Fruit fly (Drosophila melanogaster) whole organism, embryonic: Measurements from ENCODE around the gene CG32436.
A peak's percentile ranks its signal among the peaks of the same experiment; 100 is the strongest.

Source experiments
- Bgb ChIP-seq: fragments of 200-800 bp; sonication (Bioruptor generic); IDR thresholded peaks from 2 replicates; pipeline ENCODE4 v1.3.6; 2022; ENCODE audit warnings: missing biosample characterization, missing genetic modification characterization; ENCODE audit not compliant: partially characterized antibody
- BtbVII ChIP-seq: fragments of 200-800 bp; sonication (Bioruptor generic); optimal IDR thresholded peaks from 3 replicates; lab custom pipeline; 2017; ENCODE audit warnings: missing biosample characterization, mild to moderate bottlenecking, missing genetic modification characterization
- CG10267 ChIP-seq: fragments of 200-800 bp; sonication (Bioruptor generic); optimal IDR thresholded peaks from 2 replicates; lab custom pipeline; 2018; ENCODE audit warnings: missing biosample characterization, mild to moderate bottlenecking, missing genetic modification characterization, moderate library complexity
- CG11695 ChIP-seq: fragments of 200-800 bp; sonication (Bioruptor generic); IDR thresholded peaks from 3 replicates; pipeline ENCODE4 v1.3.6; 2022; ENCODE audit warnings: missing biosample characterization, missing genetic modification characterization
- CG11696 ChIP-seq: fragments of 200-800 bp; sonication (Bioruptor generic); IDR thresholded peaks from 2 replicates; pipeline ENCODE4 v1.3.6; 2022; ENCODE audit warnings: missing biosample characterization, missing genetic modification characterization
- CG12299 ChIP-seq: fragments of 200-800 bp; sonication (Bioruptor generic); optimal IDR thresholded peaks from 2 replicates; lab custom pipeline; 2018; ENCODE audit warnings: missing biosample characterization, mild to moderate bottlenecking, missing genetic modification characterization
- CG12769 ChIP-seq: fragments of 200-800 bp; sonication (Bioruptor generic); optimal IDR thresholded peaks from 2 replicates; lab custom pipeline; 2019; ENCODE audit warnings: missing biosample characterization, mild to moderate bottlenecking, missing genetic modification characterization, moderate library complexity
- CG13287 ChIP-seq: fragments of 200-800 bp; sonication (Bioruptor generic); IDR thresholded peaks from 2 replicates; pipeline ENCODE4 v1.3.6; 2022; ENCODE audit warnings: missing biosample characterization, missing genetic modification characterization; ENCODE audit not compliant: partially characterized antibody
- CG13296 ChIP-seq: fragments of 200-800 bp; sonication (Bioruptor generic); optimal IDR thresholded peaks from 3 replicates; lab custom pipeline; 2018; ENCODE audit warnings: missing biosample characterization, mild to moderate bottlenecking, missing genetic modification characterization
- CG13624 ChIP-seq: fragments of 200-800 bp; sonication (Bioruptor generic); optimal IDR thresholded peaks from 2 replicates; lab custom pipeline; 2016; ENCODE audit warnings: missing biosample characterization, missing genetic modification characterization
- CG14860 ChIP-seq: fragments of 200-800 bp; sonication (Bioruptor generic); IDR thresholded peaks from 3 replicates; pipeline ENCODE4 v1.3.6; 2022; ENCODE audit warnings: missing biosample characterization, missing genetic modification characterization; ENCODE audit not compliant: partially characterized antibody
- CG14965 ChIP-seq: fragments of 200-800 bp; sonication (Bioruptor generic); optimal IDR thresholded peaks from 2 replicates; lab custom pipeline; 2016; ENCODE audit warnings: missing biosample characterization, missing genetic modification characterization, borderline replicate concordance
- CG15011 ChIP-seq: fragments of 200-800 bp; sonication (Bioruptor generic); optimal IDR thresholded peaks from 3 replicates; lab custom pipeline; 2018; ENCODE audit warnings: missing biosample characterization, mild to moderate bottlenecking, missing genetic modification characterization
- CG15269 ChIP-seq: fragments of 200-800 bp; sonication (Bioruptor generic); optimal IDR thresholded peaks from 2 replicates; lab custom pipeline; 2018; ENCODE audit warnings: missing biosample characterization, mild to moderate bottlenecking, missing genetic modification characterization, moderate library complexity
- CG17568 ChIP-seq: fragments of 200-800 bp; sonication (Bioruptor generic); optimal IDR thresholded peaks from 2 replicates; lab custom pipeline; 2018; ENCODE audit warnings: missing biosample characterization, mild to moderate bottlenecking, missing genetic modification characterization, moderate library complexity
- CG32532 ChIP-seq: fragments of 200-800 bp; sonication (Bioruptor generic); IDR thresholded peaks from 2 replicates; pipeline ENCODE4 v1.3.6; 2022; ENCODE audit warnings: missing biosample characterization, missing genetic modification characterization
- CG3407 ChIP-seq: fragments of 200-800 bp; sonication (Bioruptor generic); optimal IDR thresholded peaks from 2 replicates; lab custom pipeline; 2018; ENCODE audit warnings: missing biosample characterization, mild to moderate bottlenecking, missing genetic modification characterization
- CG7745 ChIP-seq: fragments of 200-800 bp; sonication (Bioruptor generic); optimal IDR thresholded peaks from 2 replicates; lab custom pipeline; 2018; ENCODE audit warnings: missing biosample characterization, mild to moderate bottlenecking, missing genetic modification characterization, moderate library complexity
- CG8359 ChIP-seq: fragments of 200-800 bp; sonication (Bioruptor generic); optimal IDR thresholded peaks from 2 replicates; lab custom pipeline; 2017; ENCODE audit warnings: missing biosample characterization, mild to moderate bottlenecking, missing genetic modification characterization, borderline replicate concordance
- CG8944 ChIP-seq: fragments of 200-800 bp; sonication (Bioruptor generic); optimal IDR thresholded peaks from 3 replicates; lab custom pipeline; 2016; ENCODE audit warnings: missing biosample characterization, missing genetic modification characterization
- CoRest ChIP-seq: fragments of 200-800 bp; sonication (Bioruptor generic); optimal IDR thresholded peaks from 3 replicates; lab custom pipeline; 2018; ENCODE audit warnings: missing biosample characterization, mild to moderate bottlenecking, missing genetic modification characterization, moderate library complexity
- Dad ChIP-seq: fragments of 200-800 bp; sonication (Bioruptor generic); optimal IDR thresholded peaks from 3 replicates; lab custom pipeline; 2016; ENCODE audit warnings: missing biosample characterization, missing genetic modification characterization
- Deaf1 ChIP-seq: fragments of 200-800 bp; optimal IDR thresholded peaks from 3 replicates; lab custom pipeline; 2019; ENCODE audit warnings: missing biosample characterization, mild to moderate bottlenecking, missing genetic modification characterization, moderate library complexity
- Dref ChIP-seq: fragments of 200-800 bp; sonication (Bioruptor generic); IDR thresholded peaks from 2 replicates; pipeline ENCODE4 v1.3.6; 2022; ENCODE audit warnings: missing biosample characterization, missing genetic modification characterization
- H2.0 ChIP-seq: fragments of 200-800 bp; sonication (Bioruptor generic); IDR thresholded peaks from 2 replicates; pipeline ENCODE4 v1.3.6; 2022; ENCODE audit warnings: missing biosample characterization, missing genetic modification characterization
- HLH3B ChIP-seq: fragments of 200-800 bp; sonication (Bioruptor generic); IDR thresholded peaks from 2 replicates; pipeline ENCODE4 v1.3.6; 2022; ENCODE audit warnings: missing biosample characterization, missing genetic modification characterization
- Mrtf ChIP-seq: fragments of 200-800 bp; sonication (Bioruptor generic); IDR thresholded peaks from 3 replicates; pipeline ENCODE4 v1.3.6; 2022; ENCODE audit warnings: missing biosample characterization, missing genetic modification characterization
- Optix ChIP-seq: fragments of 200-800 bp; sonication (Bioruptor generic); IDR thresholded peaks from 3 replicates; pipeline ENCODE4 v1.3.6; 2022; ENCODE audit warnings: missing biosample characterization, missing genetic modification characterization
- Pdp1 ChIP-seq, 2 experiments: fragments of 200-800 bp; sonication (Bioruptor generic); optimal IDR thresholded peaks; 3 replicates each; lab custom pipeline; 2016; ENCODE audit warnings: missing biosample characterization in 2 of 2, missing genetic modification characterization in 2 of 2, mild to moderate bottlenecking in 1 of 2, moderate library complexity in 1 of 2
- Scr ChIP-seq: fragments of 200-800 bp; sonication (Bioruptor generic); IDR thresholded peaks from 2 replicates; pipeline ENCODE4 v1.3.6; 2022; ENCODE audit warnings: missing biosample characterization, missing genetic modification characterization; ENCODE audit not compliant: partially characterized antibody
- Ssrp ChIP-seq: fragments of 200-800 bp; sonication (Bioruptor generic); optimal IDR thresholded peaks from 2 replicates; lab custom pipeline; 2018; ENCODE audit warnings: missing biosample characterization, mild to moderate bottlenecking, missing genetic modification characterization, moderate library complexity
- Trl ChIP-seq, 3 experiments: fragments of >200 bp in 2 of 3; fragments of 200-800 bp in 1 of 3; sonication (Bioruptor generic) in 1 of 3; optimal IDR thresholded peaks; 2 replicates in 1 of 3; 3 replicates in 2 of 3; lab custom pipeline; 2016 to 2017; ENCODE audit warnings: missing biosample characterization in 1 of 3, missing genetic modification characterization in 1 of 3
- Xbp1 ChIP-seq: fragments of 200-800 bp; sonication (Bioruptor generic); optimal IDR thresholded peaks from 3 replicates; lab custom pipeline; 2016; ENCODE audit warnings: missing biosample characterization, mild to moderate bottlenecking, missing genetic modification characterization
- ase ChIP-seq: fragments of 200-800 bp; sonication (Bioruptor generic); IDR thresholded peaks from 3 replicates; pipeline ENCODE4 v1.3.6; 2022; ENCODE audit warnings: missing biosample characterization, missing genetic modification characterization
- ato ChIP-seq: fragments of 200-800 bp; sonication (Bioruptor generic); IDR thresholded peaks from 2 replicates; pipeline ENCODE4 v1.3.6; 2022; ENCODE audit warnings: missing biosample characterization, missing genetic modification characterization; ENCODE audit not compliant: partially characterized antibody
- chinmo ChIP-seq: fragments of 200-800 bp; sonication (Bioruptor generic); IDR thresholded peaks from 4 replicates; pipeline ENCODE4 v1.3.6; 2022; ENCODE audit warnings: missing biosample characterization, missing genetic modification characterization; ENCODE audit not compliant: partially characterized antibody
- emc ChIP-seq: fragments of 200-800 bp; sonication (Bioruptor generic); optimal IDR thresholded peaks from 2 replicates; lab custom pipeline; 2016; ENCODE audit warnings: missing biosample characterization, missing genetic modification characterization
- ewg ChIP-seq: fragments of 200-800 bp; sonication (Bioruptor generic); optimal IDR thresholded peaks from 3 replicates; lab custom pipeline; 2017; ENCODE audit warnings: mild to moderate bottlenecking, missing biosample characterization, missing genetic modification reagents, missing genetic modification characterization
- ftz-f1 ChIP-seq: fragments of 200-800 bp; sonication (Bioruptor generic); optimal IDR thresholded peaks from 2 replicates; lab custom pipeline; 2016; ENCODE audit warnings: missing biosample characterization, missing genetic modification characterization
- her ChIP-seq: fragments of 200-800 bp; sonication (Bioruptor generic); optimal IDR thresholded peaks from 2 replicates; lab custom pipeline; 2016; ENCODE audit warnings: missing biosample characterization, missing genetic modification characterization
- hkb ChIP-seq, 2 experiments: fragments of 200-800 bp in 1 of 2; fragments of >200 bp in 1 of 2; sonication (Bioruptor generic) in 1 of 2; IDR thresholded peaks in 1 of 2; optimal IDR thresholded peaks in 1 of 2; 2 replicates each; pipeline versions ENCODE4 v1.3.6 to Lab custom; 2017 to 2022; ENCODE audit warnings: missing biosample characterization in 1 of 2, missing genetic modification characterization in 1 of 2
- mam ChIP-seq: fragments of 200-800 bp; sonication (Bioruptor generic); optimal IDR thresholded peaks from 3 replicates; lab custom pipeline; 2016; ENCODE audit warnings: missing biosample characterization, missing genetic modification characterization
- pan ChIP-seq, 4 experiments: fragments of >200 bp in 3 of 4; fragments of 200-800 bp in 1 of 4; sonication (Bioruptor generic) in 1 of 4; optimal IDR thresholded peaks in 3 of 4; IDR thresholded peaks in 1 of 4; 2 replicates each; pipeline versions ENCODE4 v1.3.6 to Lab custom; 2017 to 2022; ENCODE audit warnings: missing biosample characterization in 2 of 4, missing genetic modification characterization in 2 of 4, mixed read lengths in 1 of 4
- rib ChIP-seq: fragments of 200-800 bp; sonication (Bioruptor generic); IDR thresholded peaks from 2 replicates; pipeline ENCODE4 v1.3.6; 2022; ENCODE audit warnings: missing biosample characterization, missing genetic modification characterization
- sr ChIP-seq: fragments of 200-800 bp; sonication (Bioruptor generic); IDR thresholded peaks from 3 replicates; pipeline ENCODE4 v1.3.6; 2022; ENCODE audit warnings: missing biosample characterization, missing genetic modification characterization
- tgo ChIP-seq: fragments of 200-800 bp; sonication (Bioruptor generic); IDR thresholded peaks from 3 replicates; pipeline ENCODE4 v1.3.6; 2022; ENCODE audit warnings: missing biosample characterization, missing genetic modification characterization
- ttk ChIP-seq: fragments of 200-800 bp; sonication (Bioruptor generic); IDR thresholded peaks from 2 replicates; pipeline ENCODE4 v2.1.2; 2022; ENCODE audit warnings: missing biosample characterization, missing genetic modification characterization

CG32436 gene

DNA sequence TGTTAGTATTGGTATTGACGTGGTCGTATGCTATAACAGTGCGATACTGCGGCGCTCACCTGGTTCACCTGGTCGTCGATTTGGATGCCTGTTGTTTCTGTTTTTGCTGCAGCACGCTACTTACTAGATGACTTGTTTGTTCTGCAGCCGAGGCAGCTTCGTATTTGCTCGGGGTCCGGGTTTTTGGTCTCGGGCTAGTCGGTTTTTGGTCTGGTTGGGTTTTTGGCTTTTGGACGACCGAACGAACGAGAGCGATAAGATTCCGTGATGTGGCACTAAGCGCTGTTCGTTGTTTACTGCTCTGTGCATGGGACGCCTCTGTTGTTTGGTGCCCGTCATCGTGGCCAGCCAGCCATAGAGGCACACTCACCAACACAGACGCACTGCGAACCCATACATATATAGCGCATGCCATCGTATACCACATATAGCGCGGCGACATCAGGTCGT lies 5.2 kb downstream of the CG32436 start, which contains the start of gene ebd2 (continued):
- TF ChIP-seq CG8359 (GFP tag; lab: Kevin White, UChicago) = no peak
- TF ChIP-seq CG11695 (GFP tag; lab: Robert Waterston, UW) = no peak
- 0 out of 3 replicates have a peak, but pooled peaks have one; percentile 4 for TF ChIP-seq sr (GFP tag; lab: Robert Waterston, UW)
- TF ChIP-seq CG11696 (GFP tag; lab: Robert Waterston, UW) = no peak
- no peak for TF ChIP-seq rib
- peak; percentile 59 for TF ChIP-seq BtbVII (GFP tag; lab: Kevin White, UChicago)
- TF ChIP-seq ewg = no peak
- TF ChIP-seq ttk (GFP tag; lab: Robert Waterston, UW) = no peak
- no peak for TF ChIP-seq CG15011 (GFP tag; lab: Kevin White, UChicago)
- TF ChIP-seq CG3407 (GFP tag; lab: Kevin White, UChicago) = no peak
- no peak for TF ChIP-seq Optix (GFP tag; lab: Robert Waterston, UW)
- TF ChIP-seq ftz-f1 (GFP tag; lab: Kevin White, UChicago) = peak; percentile 48
- 0 out of 2 replicates have a peak, but pooled peaks have one; percentile 1 for TF ChIP-seq Dref (GFP tag; lab: Robert Waterston, UW)
- TF ChIP-seq Xbp1 (GFP tag; lab: Kevin White, UChicago) = peak; percentile 21
- TF ChIP-seq chinmo (GFP tag; lab: Robert Waterston, UW) = peak; percentile 91; the same call in 3 of the 4 replicates
- TF ChIP-seq her (GFP tag; lab: Kevin White, UChicago) = peak; percentile 58
- no peak for TF ChIP-seq Ssrp (tag; lab: Kevin White, UChicago)
- peak in 1 of 2 experiments; percentile 2 for TF ChIP-seq Trl (optimal IDR thresholded peaks at IDR 0.05; lab: Kevin White, UChicago)
- TF ChIP-seq Trl (GFP tag; optimal IDR thresholded peaks at IDR 0.05; lab: Kevin White, UChicago) = no peak
- peak; percentile 44 for TF ChIP-seq CG17568 (GFP tag; lab: Kevin White, UChicago)
- peak; percentile 27 for TF ChIP-seq Dad (GFP tag; lab: Kevin White, UChicago)
- TF ChIP-seq H2.0 = no peak
- TF ChIP-seq CG10267 = no peak
- peak; percentile 21 for TF ChIP-seq CG13296 (GFP tag; lab: Kevin White, UChicago)
- TF ChIP-seq CG13287 (GFP tag; lab: Robert Waterston, UW) = peak; percentile 30; the same call in 1 of the 2 replicates
- TF ChIP-seq CG13624 = peak; percentile 48
- peak in 1 of 2 experiments; percentile 71 for TF ChIP-seq Pdp1 (GFP tag; optimal IDR thresholded peaks at IDR 0.05; lab: Kevin White, UChicago)
- 0 out of 2 replicates have a peak, but pooled peaks have one; percentile 21 for TF ChIP-seq Scr
- 0 out of 2 replicates have a peak, but pooled peaks have one; percentile 43 for TF ChIP-seq HLH3B
- TF ChIP-seq CoRest (tag; lab: Kevin White, UChicago) = peak; percentile 6
- peak; percentile 4 for TF ChIP-seq emc (GFP tag; lab: Kevin White, UChicago)
- 0 out of 2 replicates have a peak, but pooled peaks have one; percentile 5 for TF ChIP-seq Bgb (GFP tag; lab: Robert Waterston, UW)
- TF ChIP-seq CG7745 (tag; lab: Kevin White, UChicago) = no peak
- TF ChIP-seq Deaf1 = peak; percentile 99
- TF ChIP-seq CG32532 (GFP tag; lab: Robert Waterston, UW) = peak; percentile 31; the same call in 1 of the 2 replicates
- no peak for TF ChIP-seq tgo (GFP tag; lab: Robert Waterston, UW)
- no peak for TF ChIP-seq mam (GFP tag; lab: Kevin White, UChicago)
- no peak for TF ChIP-seq hkb (optimal IDR thresholded peaks at IDR 0.05; lab: Kevin White, UChicago)
- TF ChIP-seq hkb (GFP tag; IDR thresholded peaks at IDR 0.05; lab: Robert Waterston, UW) = peak; percentile 6; the same call in 1 of the 2 replicates
- no peak for TF ChIP-seq pan (optimal IDR thresholded peaks at IDR 0.05; lab: Kevin White, UChicago)
- TF ChIP-seq pan (GFP tag; optimal IDR thresholded peaks at IDR 0.05 in 1 of 2, IDR thresholded peaks at IDR 0.05 in 1 of 2) = no peak
- TF ChIP-seq CG12769 (tag; lab: Kevin White, UChicago) = peak; percentile 41
- no peak for TF ChIP-seq ato (GFP tag; lab: Robert Waterston, UW)
- TF ChIP-seq CG8944 (GFP tag; lab: Kevin White, UChicago) = no peak
- TF ChIP-seq CG14965 (GFP tag; lab: Kevin White, UChicago) = no peak
- TF ChIP-seq CG15269 (tag; lab: Kevin White, UChicago) = peak; percentile 3
- TF ChIP-seq ase = no peak
- TF ChIP-seq Mrtf = peak; percentile 19; the same call in 1 of the 3 replicates
- no peak for TF ChIP-seq CG14860
- TF ChIP-seq CG12299 = peak; percentile 23
